Fruit fly (Drosophila melanogaster): ENCODE results near the gene mRpL17.

Gene mRpL17

dm6 chr3L:271501-272249 lies 7.1 kb downstream of the mRpL17 start:
- no peak for TF ChIP-seq Pif1B (GFP tag; optimal IDR thresholded peaks at IDR 0.05)
- no peak for TF ChIP-seq CG17806 (tag; optimal IDR thresholded peaks at IDR 0.05)
- TF ChIP-seq CG8301 (tag; optimal IDR thresholded peaks at IDR 0.05) = no peak
- TF ChIP-seq CG14655 (GFP tag; optimal IDR thresholded peaks at IDR 0.05) = no peak
- no peak for TF ChIP-seq CG4496 (GFP tag; IDR thresholded peaks at IDR 0.05)
- no peak for TF ChIP-seq gl (tag; optimal IDR thresholded peaks at IDR 0.05)
- TF ChIP-seq CG9948 (tag; optimal IDR thresholded peaks at IDR 0.05) = no peak
- TF ChIP-seq Snoo (tag; optimal IDR thresholded peaks at IDR 0.05) = no peak
- peak; percentile 47; the same call in 1 of the 2 replicates for TF ChIP-seq CG12605 (GFP tag; IDR thresholded peaks at IDR 0.05)
- no peak for TF ChIP-seq CG32121 (GFP tag; IDR thresholded peaks at IDR 0.05)
- peak; percentile 89 for TF ChIP-seq EcR (GFP tag; optimal IDR thresholded peaks at IDR 0.05)
- TF ChIP-seq Ets98B (GFP tag; IDR thresholded peaks at IDR 0.05) = peak; percentile 50; the same call in 1 of the 2 replicates
- no peak for TF ChIP-seq CG10348 (GFP tag; IDR thresholded peaks at IDR 0.05)
- no peak for TF ChIP-seq rn (GFP tag; IDR thresholded peaks at IDR 0.05)
- TF ChIP-seq D1 (tag; optimal IDR thresholded peaks at IDR 0.05) = no peak
- TF ChIP-seq CG15710 (tag; optimal IDR thresholded peaks at IDR 0.05) = no peak
- peak; percentile 22 for TF ChIP-seq CG13204 (GFP tag; optimal IDR thresholded peaks at IDR 0.05)
- no peak for TF ChIP-seq Pif1A (GFP tag; optimal IDR thresholded peaks at IDR 0.05)
- no peak for TF ChIP-seq CG8159 (tag; optimal IDR thresholded peaks at IDR 0.05)
- TF ChIP-seq fd96Ca (GFP tag; IDR thresholded peaks at IDR 0.05) = no peak; the same call in 2 of the 3 replicates
- TF ChIP-seq CG34367 (tag; optimal IDR thresholded peaks at IDR 0.05) = no peak

dm6 chr3L:273291-273690 lies 8.7 kb downstream of the mRpL17 start, which contains the start of gene CG32845:
TSS of gene CG32845 (minus strand) at chr3L:273391.
- TF ChIP-seq CG17806 (tag; optimal IDR thresholded peaks at IDR 0.05) = no peak
- TF ChIP-seq CG10348 (GFP tag; IDR thresholded peaks at IDR 0.05) = no peak
- no peak for TF ChIP-seq CG15710 (tag; optimal IDR thresholded peaks at IDR 0.05)
- TF ChIP-seq Pif1A (GFP tag; optimal IDR thresholded peaks at IDR 0.05) = no peak
- TF ChIP-seq Snoo (tag; optimal IDR thresholded peaks at IDR 0.05) = no peak
- TF ChIP-seq CG32121 (GFP tag; IDR thresholded peaks at IDR 0.05) = no peak
- no peak for TF ChIP-seq CG8159 (tag; optimal IDR thresholded peaks at IDR 0.05)
- no peak for TF ChIP-seq CG12605 (GFP tag; IDR thresholded peaks at IDR 0.05)
- no peak for TF ChIP-seq CG4496 (GFP tag; IDR thresholded peaks at IDR 0.05)
- TF ChIP-seq Pif1B (GFP tag; optimal IDR thresholded peaks at IDR 0.05) = no peak
- TF ChIP-seq D1 (tag; optimal IDR thresholded peaks at IDR 0.05) = no peak
- TF ChIP-seq fd96Ca (GFP tag; IDR thresholded peaks at IDR 0.05) = no peak
- TF ChIP-seq gl (tag; optimal IDR thresholded peaks at IDR 0.05) = no peak
- no peak for TF ChIP-seq CG14655 (GFP tag; optimal IDR thresholded peaks at IDR 0.05)
- TF ChIP-seq CG34367 (tag; optimal IDR thresholded peaks at IDR 0.05) = no peak

dm6 chr3L:274855-275254 lies 10.3 kb downstream of the mRpL17 start, which contains the start of gene ttm2:
TSS of gene ttm2 (plus strand) at chr3L:275155.
- TF ChIP-seq fd96Ca (GFP tag; IDR thresholded peaks at IDR 0.05) = no peak
- no peak for TF ChIP-seq CG32121 (GFP tag; IDR thresholded peaks at IDR 0.05)
- no peak for TF ChIP-seq EcR (GFP tag; optimal IDR thresholded peaks at IDR 0.05)
- TF ChIP-seq CG8159 (tag; optimal IDR thresholded peaks at IDR 0.05) = no peak
- TF ChIP-seq rn (GFP tag; IDR thresholded peaks at IDR 0.05) = no peak
- no peak for TF ChIP-seq CG15710 (tag; optimal IDR thresholded peaks at IDR 0.05)
- no peak for TF ChIP-seq Ets98B (GFP tag; IDR thresholded peaks at IDR 0.05)
- no peak for TF ChIP-seq CG8301 (tag; optimal IDR thresholded peaks at IDR 0.05)
- no peak for TF ChIP-seq Pif1B (GFP tag; optimal IDR thresholded peaks at IDR 0.05)
- no peak for TF ChIP-seq CG4496 (GFP tag; IDR thresholded peaks at IDR 0.05)

DNA sequence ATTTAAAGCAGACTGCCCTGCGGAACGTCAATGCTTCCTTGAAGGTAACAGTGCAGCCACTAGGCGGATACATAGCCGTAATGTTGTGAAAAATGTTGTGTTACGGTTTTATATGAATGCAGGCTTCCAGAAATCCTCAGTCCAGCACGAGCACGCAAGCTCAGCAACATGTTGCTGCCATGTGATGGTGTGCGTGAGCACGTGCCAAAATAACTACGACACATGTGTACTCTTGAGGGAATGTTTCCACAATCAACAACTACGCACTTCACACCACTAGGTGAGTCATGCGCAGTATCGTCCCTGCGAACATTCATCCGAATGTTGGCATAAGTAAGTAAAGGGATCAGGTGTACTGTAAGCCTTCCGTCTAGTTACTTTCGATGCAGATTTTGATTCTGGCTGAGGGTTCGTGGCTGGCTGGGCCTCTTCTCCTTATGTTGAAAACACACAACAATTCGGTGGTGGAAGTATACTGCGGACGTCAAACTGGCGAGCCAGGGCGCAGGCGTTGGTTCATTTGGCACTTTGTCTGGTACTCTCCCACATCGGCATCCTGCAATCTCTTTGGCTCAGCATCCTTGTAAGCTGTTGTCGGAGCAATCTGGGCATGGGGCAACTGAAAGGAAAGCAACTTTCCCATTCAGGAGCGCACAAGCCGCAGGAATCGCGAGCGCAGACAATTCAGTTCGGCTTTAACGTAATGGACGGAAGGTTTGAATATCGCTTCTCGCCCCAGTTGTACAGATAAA lies 12.3 kb downstream of the mRpL17 start, which contains the start of gene RhoGEF3:
Gene RhoGEF3 (plus strand): TSS at position 702 of the 752 bp plus-strand sequence.
- TF ChIP-seq Ets98B (GFP tag; IDR thresholded peaks at IDR 0.05) (no peak), rn (GFP tag; IDR thresholded peaks at IDR 0.05) (no peak), D1 (tag; optimal IDR thresholded peaks at IDR 0.05) (no peak), CG15710 (tag; optimal IDR thresholded peaks at IDR 0.05) (no peak), Pif1A (GFP tag; optimal IDR thresholded peaks at IDR 0.05) (no peak), Snoo (tag; optimal IDR thresholded peaks at IDR 0.05) (no peak), CG13204 (GFP tag; optimal IDR thresholded peaks at IDR 0.05) (no peak), CG14655 (GFP tag; optimal IDR thresholded peaks at IDR 0.05) (no peak), CG8301 (tag; optimal IDR thresholded peaks at IDR 0.05) (no peak), CG9948 (tag; optimal IDR thresholded peaks at IDR 0.05) (no peak), CG10348 (GFP tag; IDR thresholded peaks at IDR 0.05) (no peak), CG12605 (GFP tag; IDR thresholded peaks at IDR 0.05) (no peak), CG8159 (tag; optimal IDR thresholded peaks at IDR 0.05) (no peak), Pif1B (GFP tag; optimal IDR thresholded peaks at IDR 0.05) (no peak), CG32121 (GFP tag; IDR thresholded peaks at IDR 0.05) (no peak)

DNA sequence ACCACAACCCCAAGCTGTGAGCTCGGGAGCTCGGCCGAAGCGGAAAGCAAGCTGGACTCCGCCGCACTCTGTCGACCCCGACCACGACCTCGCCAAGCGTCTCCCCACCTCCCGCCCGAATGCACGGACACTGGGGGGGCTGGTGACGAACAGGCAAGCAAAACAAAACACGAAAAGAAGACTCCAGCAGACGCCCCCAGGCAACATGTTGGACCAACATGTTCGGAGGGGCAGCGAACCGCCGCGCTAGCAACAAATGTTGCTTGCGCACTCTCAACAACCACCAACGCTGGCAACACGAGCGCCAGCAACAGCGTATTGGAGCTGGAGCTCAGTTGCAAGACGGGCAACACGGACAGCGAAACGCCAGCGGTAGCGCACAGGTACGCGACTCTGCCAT lies 17.7 kb downstream of the mRpL17 start:
- TF ChIP-seq CG8159 (tag; optimal IDR thresholded peaks at IDR 0.05) (no peak), Snoo (tag; optimal IDR thresholded peaks at IDR 0.05) (no peak), rn (GFP tag; IDR thresholded peaks at IDR 0.05) (no peak), CG13204 (GFP tag; optimal IDR thresholded peaks at IDR 0.05) (peak; percentile 87), EcR (GFP tag; optimal IDR thresholded peaks at IDR 0.05) (peak; percentile 58), CG12605 (GFP tag; IDR thresholded peaks at IDR 0.05) (peak; percentile 45; the same call in 1 of the 2 replicates), Pif1B (GFP tag; optimal IDR thresholded peaks at IDR 0.05) (no peak), Pif1A (GFP tag; optimal IDR thresholded peaks at IDR 0.05) (no peak), CG4496 (GFP tag; IDR thresholded peaks at IDR 0.05) (peak; percentile 57; the same call in 2 of the 3 replicates), Ets98B (GFP tag; IDR thresholded peaks at IDR 0.05) (peak; percentile 18; the same call in 1 of the 2 replicates), CG9948 (tag; optimal IDR thresholded peaks at IDR 0.05) (no peak), gl (tag; optimal IDR thresholded peaks at IDR 0.05) (no peak)
